Worm (Caenorhabditis elegans) whole organism, mixed stage, embryonic: ENCODE measurements around the gene M163.22.

Experiments
- M03D4.4 ChIP-seq: sonication (generic microtip); optimal IDR thresholded peaks from 2 replicates; lab custom pipeline; 2017; ENCODE audit warnings: mild to moderate bottlenecking, missing genetic modification characterization, missing compliant biosample characterization
- bed-3 ChIP-seq: fragments of 200-800 bp; sonication (Bioruptor generic); optimal IDR thresholded peaks from 3 replicates; lab custom pipeline; 2018; ENCODE audit warnings: mild to moderate bottlenecking, missing genetic modification characterization, moderate library complexity, missing compliant biosample characterization
- blmp-1 ChIP-seq: fragments of 150-350 bp; optimal IDR thresholded peaks from 2 replicates; lab custom pipeline; 2014; ENCODE audit warnings: missing biosample characterization, missing genetic modification characterization
- ceh-43 ChIP-seq: fragments of 200-800 bp; sonication (Bioruptor generic); optimal IDR thresholded peaks from 2 replicates; lab custom pipeline; 2018; ENCODE audit warnings: mild to moderate bottlenecking, missing genetic modification characterization, moderate library complexity, missing compliant biosample characterization
- ceh-83 ChIP-seq: fragments of 200-800 bp; sonication (Bioruptor generic); optimal IDR thresholded peaks from 2 replicates; lab custom pipeline; 2018; ENCODE audit warnings: mild to moderate bottlenecking, missing genetic modification characterization, missing compliant biosample characterization
- ces-1 ChIP-seq: fragments of 150-350 bp; optimal IDR thresholded peaks from 2 replicates; lab custom pipeline; 2014; ENCODE audit warnings: missing biosample characterization, missing genetic modification reagents, missing genetic modification characterization
- cnd-1 ChIP-seq: fragments of 200-800 bp; sonication (Bioruptor generic); optimal IDR thresholded peaks from 2 replicates; lab custom pipeline; 2018; ENCODE audit warnings: mild to moderate bottlenecking, missing genetic modification characterization, missing compliant biosample characterization
- drap-1 ChIP-seq: fragments of 200-800 bp; sonication (Bioruptor generic); optimal IDR thresholded peaks from 3 replicates; lab custom pipeline; 2018; ENCODE audit warnings: mild to moderate bottlenecking, missing genetic modification characterization, missing compliant biosample characterization
- elt-1 ChIP-seq: sonication (generic microtip); optimal IDR thresholded peaks from 2 replicates; lab custom pipeline; 2017; ENCODE audit warnings: missing genetic modification characterization, mild to moderate bottlenecking, missing compliant biosample characterization, antibody characterized with exemption, moderate library complexity, borderline replicate concordance; ENCODE audit not compliant: insufficient read depth
- elt-3 ChIP-seq: fragments of 150-350 bp; optimal IDR thresholded peaks from 2 replicates; lab custom pipeline; 2014; ENCODE audit warnings: missing biosample characterization, missing genetic modification characterization
- flh-1 ChIP-seq: fragments of 200-800 bp; sonication (Bioruptor generic); optimal IDR thresholded peaks from 2 replicates; lab custom pipeline; 2018; ENCODE audit warnings: mild to moderate bottlenecking, missing genetic modification characterization, moderate library complexity, missing compliant biosample characterization
- ham-2 ChIP-seq: fragments of 200-800 bp; sonication (Bioruptor generic); optimal IDR thresholded peaks from 2 replicates; lab custom pipeline; 2018; ENCODE audit warnings: mild to moderate bottlenecking, missing genetic modification characterization, missing compliant biosample characterization
- hlh-1 ChIP-seq: fragments of 150-350 bp; optimal IDR thresholded peaks from 2 replicates; lab custom pipeline; 2014; ENCODE audit warnings: missing biosample characterization, missing genetic modification reagents, missing genetic modification characterization
- lin-13 ChIP-seq: fragments of 150-350 bp; optimal IDR thresholded peaks from 2 replicates; lab custom pipeline; 2014; ENCODE audit warnings: missing biosample characterization, missing genetic modification characterization
- lin-32 ChIP-seq: fragments of 200-800 bp; sonication (Bioruptor generic); optimal IDR thresholded peaks from 2 replicates; lab custom pipeline; 2018; ENCODE audit warnings: mild to moderate bottlenecking, missing genetic modification characterization, missing compliant biosample characterization
- lsy-2 ChIP-seq: fragments of 150-350 bp; optimal IDR thresholded peaks from 2 replicates; lab custom pipeline; 2014; ENCODE audit warnings: missing biosample characterization, missing genetic modification characterization
- mab-5 ChIP-seq: fragments of 150-350 bp; optimal IDR thresholded peaks from 2 replicates; lab custom pipeline; 2014; ENCODE audit warnings: missing biosample characterization, missing genetic modification characterization
- mep-1 ChIP-seq: fragments of 150-350 bp; optimal IDR thresholded peaks from 2 replicates; lab custom pipeline; 2017; ENCODE audit warnings: missing biosample characterization, missing genetic modification reagents, missing genetic modification characterization, inconsistent platforms
- mls-2 ChIP-seq: sonication (generic microtip); optimal IDR thresholded peaks from 2 replicates; lab custom pipeline; 2016; ENCODE audit warnings: mild to moderate bottlenecking, missing genetic modification characterization, moderate library complexity, missing compliant biosample characterization
- nhr-12 ChIP-seq: fragments of 150-350 bp; optimal IDR thresholded peaks from 2 replicates; lab custom pipeline; 2014; ENCODE audit warnings: missing biosample characterization, missing genetic modification characterization
- nhr-2 ChIP-seq: fragments of 150-350 bp; optimal IDR thresholded peaks from 2 replicates; lab custom pipeline; 2014; ENCODE audit warnings: missing biosample characterization, missing genetic modification characterization
- nhr-237 ChIP-seq: fragments of 150-350 bp; optimal IDR thresholded peaks from 2 replicates; lab custom pipeline; 2014; ENCODE audit warnings: missing biosample characterization, missing genetic modification characterization
- nhr-28 ChIP-seq: fragments of 150-350 bp; optimal IDR thresholded peaks from 2 replicates; lab custom pipeline; 2014; ENCODE audit warnings: missing biosample characterization, missing genetic modification characterization
- nhr-76 ChIP-seq: sonication (generic microtip); optimal IDR thresholded peaks from 2 replicates; lab custom pipeline; 2017; ENCODE audit warnings: missing biosample characterization, missing genetic modification characterization
- pha-4 ChIP-seq: fragments of 150-350 bp; optimal IDR thresholded peaks from 2 replicates; lab custom pipeline; 2018; ENCODE audit warnings: missing biosample characterization, missing genetic modification reagents, missing genetic modification characterization
- sem-2 ChIP-seq: fragments of 200-800 bp; sonication (Bioruptor generic); optimal IDR thresholded peaks from 2 replicates; lab custom pipeline; 2018; ENCODE audit warnings: mild to moderate bottlenecking, missing genetic modification characterization, missing compliant biosample characterization
- snpc-4 ChIP-seq: fragments of 150-350 bp; optimal IDR thresholded peaks from 2 replicates; lab custom pipeline; 2014; ENCODE audit warnings: missing biosample characterization, missing genetic modification characterization
- sptf-1 ChIP-seq: sonication (generic microtip); optimal IDR thresholded peaks from 2 replicates; lab custom pipeline; 2017; ENCODE audit warnings: mild to moderate bottlenecking, missing genetic modification characterization, moderate library complexity, missing compliant biosample characterization
- tbx-8 ChIP-seq: fragments of 200-800 bp; sonication (Bioruptor generic); optimal IDR thresholded peaks from 2 replicates; lab custom pipeline; 2018; ENCODE audit warnings: mild to moderate bottlenecking, missing genetic modification characterization, moderate library complexity, missing compliant biosample characterization
- unc-120 ChIP-seq: sonication (generic microtip); optimal IDR thresholded peaks from 2 replicates; lab custom pipeline; 2017; ENCODE audit warnings: missing genetic modification characterization, missing compliant biosample characterization; ENCODE audit not compliant: poor library complexity, severe bottlenecking
- unc-39 ChIP-seq: fragments of 150-350 bp; optimal IDR thresholded peaks from 2 replicates; lab custom pipeline; 2014; ENCODE audit warnings: missing biosample characterization, missing genetic modification characterization
- unc-62 ChIP-seq: fragments of 150-350 bp; optimal IDR thresholded peaks from 2 replicates; lab custom pipeline; 2014; ENCODE audit warnings: missing biosample characterization, missing genetic modification reagents, missing genetic modification characterization
- zip-8 ChIP-seq: fragments of 150-350 bp; optimal IDR thresholded peaks from 2 replicates; lab custom pipeline; 2014; ENCODE audit warnings: missing biosample characterization, missing genetic modification characterization
- ztf-11 ChIP-seq: fragments of 150-350 bp; optimal IDR thresholded peaks from 2 replicates; lab custom pipeline; 2014; ENCODE audit warnings: missing biosample characterization, missing genetic modification characterization

The M163.22 gene

ce11 chrX:14478193-14478592, 12.5 kb downstream of the M163.22 start:
- TF ChIP-seq ces-1, result no peak
- TF ChIP-seq tbx-8 (GFP tag; lab: Kevin White, UChicago), result no peak
- TF ChIP-seq mls-2 (tag; lab: Kevin White, UChicago), result no peak
- no peak for TF ChIP-seq ceh-43 (GFP tag; lab: Kevin White, UChicago)
- no peak for TF ChIP-seq bed-3
- TF ChIP-seq ham-2 (GFP tag; lab: Kevin White, UChicago), result no peak
- TF ChIP-seq zip-8 (tag; lab: Kevin White, UChicago), result no peak
- TF ChIP-seq elt-1, result no peak
- TF ChIP-seq M03D4.4 (tag; lab: Kevin White, UChicago), result no peak
- no peak for TF ChIP-seq blmp-1 (tag; lab: Kevin White, UChicago)
- TF ChIP-seq nhr-237 (tag; lab: Kevin White, UChicago), result no peak
- no peak for TF ChIP-seq mab-5 (tag; lab: Kevin White, UChicago)
- no peak for TF ChIP-seq mep-1 (tag; lab: Kevin White, UChicago)
- TF ChIP-seq nhr-12 (tag; lab: Kevin White, UChicago), result no peak
- no peak for TF ChIP-seq flh-1 (GFP tag; lab: Kevin White, UChicago)
- TF ChIP-seq unc-39 (tag; lab: Kevin White, UChicago), result no peak
- TF ChIP-seq lin-32, result no peak
- no peak for TF ChIP-seq snpc-4 (tag; lab: Kevin White, UChicago)
- no peak for TF ChIP-seq nhr-2 (tag; lab: Kevin White, UChicago)
- TF ChIP-seq pha-4 (tag; lab: Kevin White, UChicago), result no peak

ce11 chrX:14478743-14479428, 13.2 kb downstream of the M163.22 start, which contains the start of gene M163.11:
TSS of gene M163.11 (plus strand) at chrX:14479378.
- TF ChIP-seq hlh-1 (tag; lab: Kevin White, UChicago) (no peak), snpc-4 (tag; lab: Kevin White, UChicago) (no peak), unc-39 (tag; lab: Kevin White, UChicago) (no peak), unc-120 (peak; percentile 55)

ce11 chrX:14480248-14480647, 14.6 kb downstream of the M163.22 start, which contains the start of gene gfi-3:
TSS of gene gfi-3 (plus strand) at chrX:14480572.
- TF ChIP-seq ceh-43 (GFP tag; lab: Kevin White, UChicago), result no peak
- TF ChIP-seq sem-2 (GFP tag; lab: Kevin White, UChicago), result no peak
- TF ChIP-seq lsy-2, result peak; percentile 59
- peak; percentile 57 for TF ChIP-seq ham-2 (GFP tag; lab: Kevin White, UChicago)
- no peak for TF ChIP-seq mab-5 (tag; lab: Kevin White, UChicago)
- TF ChIP-seq zip-8 (tag; lab: Kevin White, UChicago), result no peak
- TF ChIP-seq nhr-76 (tag; lab: Kevin White, UChicago), result no peak
- peak; percentile 18 for TF ChIP-seq ces-1
- peak; percentile 82 for TF ChIP-seq lin-13 (tag; lab: Kevin White, UChicago)
- TF ChIP-seq mep-1 (tag; lab: Kevin White, UChicago), result peak; percentile 34
- peak; percentile 8 for TF ChIP-seq unc-62 (GFP tag; lab: Kevin White, UChicago)
- peak; percentile 37 for TF ChIP-seq hlh-1 (tag; lab: Kevin White, UChicago)
- no peak for TF ChIP-seq ceh-83 (GFP tag; lab: Kevin White, UChicago)
- no peak for TF ChIP-seq lin-32
- peak; percentile 5 for TF ChIP-seq mls-2 (tag; lab: Kevin White, UChicago)
- peak; percentile 75 for TF ChIP-seq M03D4.4 (tag; lab: Kevin White, UChicago)
- TF ChIP-seq tbx-8 (GFP tag; lab: Kevin White, UChicago), result no peak
- TF ChIP-seq pha-4 (tag; lab: Kevin White, UChicago), result peak; percentile 30
- no peak for TF ChIP-seq bed-3
- peak; percentile 41 for TF ChIP-seq unc-120
- peak; percentile 7 for TF ChIP-seq cnd-1
- no peak for TF ChIP-seq nhr-28 (tag; lab: Kevin White, UChicago)
- TF ChIP-seq sptf-1, result peak; percentile 80
- TF ChIP-seq elt-3, result no peak
- peak; percentile 55 for TF ChIP-seq drap-1 (GFP tag; lab: Kevin White, UChicago)
- no peak for TF ChIP-seq blmp-1 (tag; lab: Kevin White, UChicago)
- TF ChIP-seq ztf-11 (tag; lab: Kevin White, UChicago), result no peak
